Worm (Caenorhabditis elegans): ENCODE measurements around the gene K02A6.2.

K02A6.2 gene

ce11 chrX:8235994-8236393 lies 11.2 kb upstream of the K02A6.2 start, which contains the start of gene M60.4 (continued):
- peak; percentile 70 for TF ChIP-seq unc-130 (tag; optimal IDR thresholded peaks at IDR 0.05)
- no peak for TF ChIP-seq ceh-90 (tag; optimal IDR thresholded peaks at IDR 0.05)
- no peak for TF ChIP-seq unc-98 (GFP tag; IDR thresholded peaks at IDR 0.05)
- TF ChIP-seq fos-1 (tag; optimal IDR thresholded peaks at IDR 0.05): peak; percentile 45
- TF ChIP-seq zip-4 (GFP tag; optimal IDR thresholded peaks at IDR 0.05): peak; percentile 57
- TF ChIP-seq nhr-47 (tag; optimal IDR thresholded peaks at IDR 0.05): peak; percentile 72
- TF ChIP-seq snpc-4 (tag; optimal IDR thresholded peaks at IDR 0.05): peak; percentile 10
- peak; percentile 61 for TF ChIP-seq ceh-88 (GFP tag; IDR thresholded peaks at IDR 0.05)
- no peak for TF ChIP-seq pqm-1 (tag; optimal IDR thresholded peaks at IDR 0.05)
- peak; percentile 17 for TF ChIP-seq irx-1 (tag; optimal IDR thresholded peaks at IDR 0.05)
- no peak for TF ChIP-seq elt-2 (tag; optimal IDR thresholded peaks at IDR 0.05)
- peak; percentile 57 for TF ChIP-seq blmp-1 (tag; optimal IDR thresholded peaks at IDR 0.05)
- TF ChIP-seq grh-1 (GFP tag; IDR thresholded peaks at IDR 0.05): peak; percentile 89
- TF ChIP-seq nhr-19 (GFP tag; conservative IDR thresholded peaks at IDR 0.05): peak; percentile 74

ce11 chrX:8233554-8233953 lies 8.7 kb upstream of the K02A6.2 start:
- TF ChIP-seq zag-1 (tag; optimal IDR thresholded peaks at IDR 0.05) (no peak), fkh-8 (tag; optimal IDR thresholded peaks at IDR 0.05) (no peak), Y116A8C.19 (tag; optimal IDR thresholded peaks at IDR 0.05; ENCODE audit: borderline replicate concordance) (no peak), nhr-11 (tag; optimal IDR thresholded peaks at IDR 0.05) (no peak), nhr-20 (tag; optimal IDR thresholded peaks at IDR 0.05) (peak; percentile 39), pqm-1 (tag; optimal IDR thresholded peaks at IDR 0.05) (no peak), xbp-1 (tag; optimal IDR thresholded peaks at IDR 0.05) (no peak), alr-1 (tag; optimal IDR thresholded peaks at IDR 0.05; ENCODE audit: borderline replicate concordance) (no peak), nhr-84 (tag; optimal IDR thresholded peaks at IDR 0.05) (no peak), aly-2 (tag; optimal IDR thresholded peaks at IDR 0.05) (no peak), nhr-85 (tag) (peak; percentile 78), tlp-1 (tag; optimal IDR thresholded peaks at IDR 0.05) (no peak), mdl-1 (tag; optimal IDR thresholded peaks at IDR 0.05) (peak in 1 of 2 experiments; percentile 4), blmp-1 (tag; optimal IDR thresholded peaks at IDR 0.05) (no peak), rnt-1 (tag; optimal IDR thresholded peaks at IDR 0.05) (no peak), nhr-76 (tag; optimal IDR thresholded peaks at IDR 0.05) (no peak), nhr-47 (tag; optimal IDR thresholded peaks at IDR 0.05) (peak; percentile 24), elt-2 (tag; optimal IDR thresholded peaks at IDR 0.05) (no peak), mef-2 (tag; optimal IDR thresholded peaks at IDR 0.05) (no peak), aha-1 (tag; optimal IDR thresholded peaks at IDR 0.05) (no peak), ceh-88 (GFP tag; IDR thresholded peaks at IDR 0.05) (no peak), irx-1 (tag; optimal IDR thresholded peaks at IDR 0.05) (no peak), pax-3 (tag; optimal IDR thresholded peaks at IDR 0.05) (no peak), sup-37 (GFP tag; optimal IDR thresholded peaks at IDR 0.05) (no peak), C16A3.4 (tag; optimal IDR thresholded peaks at IDR 0.05) (no peak), fkh-10 (GFP tag; optimal IDR thresholded peaks at IDR 0.05) (no peak), snpc-4 (tag; optimal IDR thresholded peaks at IDR 0.05) (no peak), sox-4 (tag; optimal IDR thresholded peaks at IDR 0.05) (no peak), unc-130 (tag; optimal IDR thresholded peaks at IDR 0.05) (peak; percentile 24), nhr-19 (GFP tag; conservative IDR thresholded peaks at IDR 0.05) (no peak), hpl-2 (GFP tag; optimal IDR thresholded peaks at IDR 0.05) (no peak), hlh-17 (GFP tag; optimal IDR thresholded peaks at IDR 0.05; ENCODE audit: borderline replicate concordance) (no peak), C34B4.2 (tag; optimal IDR thresholded peaks at IDR 0.05) (no peak), fos-1 (tag; optimal IDR thresholded peaks at IDR 0.05) (no peak), elt-3 (tag; optimal IDR thresholded peaks at IDR 0.05) (peak in 1 of 6 experiments; percentile 21), unc-30 (tag; optimal IDR thresholded peaks at IDR 0.05) (no peak), vab-15 (tag; optimal IDR thresholded peaks at IDR 0.05) (no peak), jun-1 (tag; optimal IDR thresholded peaks at IDR 0.05) (no peak), C04F5.9 (tag; optimal IDR thresholded peaks at IDR 0.05) (no peak), efl-3 (GFP tag; optimal IDR thresholded peaks at IDR 0.05) (no peak), egl-13 (tag; optimal IDR thresholded peaks at IDR 0.05) (no peak), lin-35 (GFP tag; optimal IDR thresholded peaks at IDR 0.05) (peak in 1 of 2 experiments; percentile 18), F16B12.6 (tag; optimal IDR thresholded peaks at IDR 0.05) (no peak), nhr-77 (tag; optimal IDR thresholded peaks at IDR 0.05) (no peak), ztf-4 (tag; optimal IDR thresholded peaks at IDR 0.05) (no peak), sptf-1 (tag; optimal IDR thresholded peaks at IDR 0.05) (no peak), isw-1 (GFP tag; IDR thresholded peaks at IDR 0.05) (no peak)

All from whole organism, L1 larva.